Worm (Caenorhabditis elegans) whole organism, L3 larva: ENCODE measurements around the gene C04E6.8.

Experiments
- daf-12 ChIP-seq: fragments of 150-350 bp; optimal IDR thresholded peaks from 2 replicates; lab custom pipeline; 2014; ENCODE audit warnings: missing biosample characterization, missing genetic modification reagents, missing genetic modification characterization
- skn-1 ChIP-seq: fragments of 150-350 bp; optimal IDR thresholded peaks from 2 replicates; lab custom pipeline; 2014; ENCODE audit warnings: missing biosample characterization, missing genetic modification characterization

DNA sequence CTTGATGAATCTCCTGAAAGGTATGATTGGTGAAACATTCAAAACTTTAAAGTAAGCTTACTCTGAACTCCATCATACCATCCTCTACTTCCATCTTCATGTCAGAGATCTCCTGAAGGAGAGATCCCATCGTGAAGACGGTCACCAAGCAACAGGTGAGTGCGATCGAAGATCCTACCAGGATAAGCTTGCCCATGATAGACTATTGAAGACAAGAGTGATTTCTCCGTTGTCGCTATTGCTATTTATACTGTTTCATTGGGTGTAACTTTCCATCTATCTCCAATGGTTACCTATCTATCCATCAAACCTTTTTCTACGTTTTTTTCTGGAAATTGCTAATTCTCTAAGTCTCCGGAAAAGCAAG is 47.0 kb downstream of the C04E6.8 start, which contains the start of gene col-140:
- TF ChIP-seq skn-1 (no peak), daf-12 (tag; lab: Kevin White, UChicago) (no peak)
